Fruit fly (Drosophila melanogaster) whole organism, wandering third instar larva: ENCODE data around the gene Mtr4.

Experiments used
- CG9705 ChIP-seq: fragments of 200-800 bp; sonication (Bioruptor generic); optimal IDR thresholded peaks from 2 replicates; lab custom pipeline; 2018; ENCODE audit warnings: missing biosample characterization, mild to moderate bottlenecking, missing genetic modification characterization
- Hnf4 ChIP-seq: fragments of 200-800 bp; sonication (Bioruptor generic); optimal IDR thresholded peaks from 2 replicates; lab custom pipeline; 2016; ENCODE audit warnings: missing biosample characterization, mild to moderate bottlenecking, missing genetic modification characterization
- Sp1 ChIP-seq: fragments of 200-800 bp; sonication (Bioruptor generic); optimal IDR thresholded peaks from 3 replicates; lab custom pipeline; 2019; ENCODE audit warnings: missing biosample characterization, mild to moderate bottlenecking, missing genetic modification characterization, moderate library complexity

DNA sequence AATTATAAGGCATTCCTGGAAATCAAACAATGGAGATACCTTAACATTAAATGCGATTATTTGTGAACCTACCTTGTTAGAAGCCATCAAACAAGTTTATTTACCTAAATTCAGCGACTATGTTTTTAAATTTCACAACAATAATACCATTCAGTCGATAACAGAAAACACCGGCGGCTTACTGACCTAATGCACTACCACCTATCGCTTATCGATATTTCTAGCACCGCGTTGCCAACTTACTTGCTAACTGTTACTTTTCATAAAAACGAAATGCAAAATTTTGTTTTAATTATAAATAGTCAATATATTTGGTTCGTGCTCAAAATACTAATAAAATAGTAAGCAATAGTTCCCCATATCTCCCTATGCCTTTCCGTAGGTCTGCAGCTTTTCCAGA, 18.9 kb downstream of the Mtr4 start, which contains the start of gene Ku80:
- TF ChIP-seq Hnf4 (GFP tag; lab: Kevin White, UChicago), result no peak
- no peak for TF ChIP-seq CG9705
- TF ChIP-seq Sp1 (GFP tag; lab: Kevin White, UChicago), result no peak
